Worm (Caenorhabditis elegans): ENCODE results near the gene lgc-44.

lgc-44 gene

DNA sequence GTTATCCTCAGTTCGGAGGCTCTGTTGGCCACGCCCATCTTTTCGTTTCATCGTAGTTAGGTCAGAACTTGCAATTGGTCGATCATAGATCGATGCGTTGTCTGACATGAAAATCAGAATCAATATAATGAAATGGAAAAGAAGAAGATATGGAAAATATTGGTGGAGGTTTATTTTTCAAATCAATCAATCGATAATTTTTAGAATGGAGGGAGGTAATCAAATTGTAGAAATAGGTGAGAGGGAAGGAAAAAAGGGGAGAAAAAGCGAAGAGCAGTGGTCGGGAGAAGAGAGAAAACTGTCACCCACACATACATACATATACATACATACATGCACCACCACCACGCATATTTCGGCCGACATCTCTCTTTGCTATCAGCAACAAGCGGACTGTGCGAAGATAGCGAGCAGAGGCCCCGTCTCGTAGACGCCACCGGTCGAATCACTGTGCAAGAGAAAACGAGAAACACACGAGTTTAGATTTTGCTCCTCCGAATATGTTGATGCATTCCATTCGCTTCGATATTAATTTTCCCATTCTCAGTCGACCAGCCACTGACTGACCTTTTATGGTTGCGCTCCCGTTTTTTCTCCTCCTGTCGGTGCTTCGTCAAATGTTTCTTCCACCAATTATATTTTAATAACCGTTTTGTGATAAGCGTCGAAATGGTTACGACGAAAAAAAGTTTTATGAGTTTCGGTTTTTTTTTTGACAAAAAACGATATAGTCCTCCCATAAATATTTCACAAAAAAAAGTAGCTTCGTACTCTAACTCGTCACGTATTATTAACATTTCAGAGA, 43.0 kb downstream of the lgc-44 start, which contains the start of gene F35B12.10:
F35B12.10 (minus strand) TSS at position 51 of the 805 bp plus-strand sequence.
- TF ChIP-seq ref-2 (tag; optimal IDR thresholded peaks at IDR 0.05) (no peak), elt-2 (tag; optimal IDR thresholded peaks at IDR 0.05) (peak; percentile 69)

ce11 chrV:11627837-11628236, 44.6 kb downstream of the lgc-44 start:
- TF ChIP-seq nhr-11 (tag; optimal IDR thresholded peaks at IDR 0.05) (no peak), K02D7.2 (tag; optimal IDR thresholded peaks at IDR 0.05) (no peak), hlh-8 (tag; optimal IDR thresholded peaks at IDR 0.05) (no peak), ceh-9 (tag; optimal IDR thresholded peaks at IDR 0.05) (no peak), ztf-16 (tag; optimal IDR thresholded peaks at IDR 0.05) (no peak), ceh-31 (tag; optimal IDR thresholded peaks at IDR 0.05) (no peak), unc-3 (GFP tag; conservative IDR thresholded peaks at IDR 0.05) (no peak), unc-3 (tag; optimal IDR thresholded peaks at IDR 0.05) (no peak), ahr-1 (tag; optimal IDR thresholded peaks at IDR 0.05) (no peak), C38D4.7 (GFP tag; optimal IDR thresholded peaks at IDR 0.05) (no peak), eyg-1 (tag; optimal IDR thresholded peaks at IDR 0.05) (no peak), rnt-1 (tag; optimal IDR thresholded peaks at IDR 0.05) (no peak), ets-4 (tag; optimal IDR thresholded peaks at IDR 0.05) (no peak), T23F11.4 (GFP tag; optimal IDR thresholded peaks at IDR 0.05) (no peak), ceh-30 (tag; optimal IDR thresholded peaks at IDR 0.05) (no peak), syd-9 (tag; optimal IDR thresholded peaks at IDR 0.05) (no peak), C08G9.2 (tag; optimal IDR thresholded peaks at IDR 0.05) (no peak), K09A11.1 (tag; optimal IDR thresholded peaks at IDR 0.05; ENCODE audit: insufficient read depth) (no peak), unc-42 (tag; optimal IDR thresholded peaks at IDR 0.05) (no peak), dve-1 (tag; optimal IDR thresholded peaks at IDR 0.05) (no peak)

ce11 chrV:11624954-11625353, 47.4 kb downstream of the lgc-44 start:
- TF ChIP-seq ceh-9 (tag; optimal IDR thresholded peaks at IDR 0.05): no peak

DNA sequence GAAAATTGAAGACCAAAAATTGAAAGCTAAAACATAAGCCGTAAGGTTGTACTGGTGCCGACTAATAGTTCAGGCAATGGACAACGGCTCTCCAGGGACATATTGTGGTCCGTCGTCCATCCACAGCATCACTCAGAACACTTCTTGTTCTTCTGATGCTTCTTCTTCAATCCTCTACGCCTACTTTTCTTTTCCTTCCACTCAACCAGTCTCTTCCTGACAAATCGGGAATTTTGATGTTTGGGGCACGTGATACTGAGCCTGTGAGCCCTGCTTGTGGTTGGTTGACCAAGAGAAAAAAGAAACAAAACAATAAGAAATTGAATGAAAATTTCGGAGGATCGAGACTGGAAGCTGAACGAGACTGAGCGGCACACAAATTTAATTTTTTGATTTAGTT, 51.1 kb downstream of the lgc-44 start:
- TF ChIP-seq ceh-19 (GFP tag; optimal IDR thresholded peaks at IDR 0.05) (no peak), tbx-7 (tag; optimal IDR thresholded peaks at IDR 0.05) (no peak), fkh-6 (tag; optimal IDR thresholded peaks at IDR 0.05) (no peak), hlh-6 (tag; optimal IDR thresholded peaks at IDR 0.05) (no peak), syd-9 (tag; optimal IDR thresholded peaks at IDR 0.05) (no peak), dve-1 (tag; optimal IDR thresholded peaks at IDR 0.05) (no peak), unc-86 (tag; optimal IDR thresholded peaks at IDR 0.05) (no peak), hlh-8 (tag; optimal IDR thresholded peaks at IDR 0.05) (no peak), rnt-1 (tag; optimal IDR thresholded peaks at IDR 0.05) (no peak), F13H6.1 (tag; optimal IDR thresholded peaks at IDR 0.05) (no peak)

- no peak for TF ChIP-seq unc-3 (GFP tag; conservative IDR thresholded peaks at IDR 0.05)
- TF ChIP-seq unc-3 (tag; optimal IDR thresholded peaks at IDR 0.05): no peak
- no peak for TF ChIP-seq lim-6 (tag; optimal IDR thresholded peaks at IDR 0.05)
- TF ChIP-seq odd-2 (tag; optimal IDR thresholded peaks at IDR 0.05): no peak
- TF ChIP-seq lin-11 (tag; optimal IDR thresholded peaks at IDR 0.05): no peak
- no peak for TF ChIP-seq Y22D7AL.16 (tag; optimal IDR thresholded peaks at IDR 0.05)
- TF ChIP-seq ceh-34 (tag; optimal IDR thresholded peaks at IDR 0.05): no peak
- TF ChIP-seq fkh-6 (tag; optimal IDR thresholded peaks at IDR 0.05): no peak
- TF ChIP-seq unc-42 (tag; optimal IDR thresholded peaks at IDR 0.05): no peak
- TF ChIP-seq hlh-6 (tag; optimal IDR thresholded peaks at IDR 0.05): no peak
- TF ChIP-seq ets-4 (tag; optimal IDR thresholded peaks at IDR 0.05): no peak
- TF ChIP-seq T23F11.4 (GFP tag; optimal IDR thresholded peaks at IDR 0.05): no peak
- no peak for TF ChIP-seq tbx-2 (tag; optimal IDR thresholded peaks at IDR 0.05)
- TF ChIP-seq ceh-22 (tag; optimal IDR thresholded peaks at IDR 0.05): no peak
- TF ChIP-seq ceh-24 (tag; optimal IDR thresholded peaks at IDR 0.05): no peak
- no peak for TF ChIP-seq ceh-18 (tag; optimal IDR thresholded peaks at IDR 0.05)
- TF ChIP-seq che-1 (tag; optimal IDR thresholded peaks at IDR 0.05): no peak
- no peak for TF ChIP-seq sox-4 (tag; optimal IDR thresholded peaks at IDR 0.05)
- TF ChIP-seq eyg-1 (tag; optimal IDR thresholded peaks at IDR 0.05): no peak
These were observed 52.3 kb downstream of the lgc-44 start for ce11 chrV:11620081-11620480.

Data from whole organism, late embryonic.